Worm (Caenorhabditis elegans) whole organism, late embryonic: Measurements from ENCODE around the gene R05H10.7.

Experiments
- C08G9.2 ChIP-seq: sonication (generic microtip); optimal IDR thresholded peaks from 2 replicates; lab custom pipeline; 2016; ENCODE audit warnings: mild to moderate bottlenecking, missing genetic modification characterization, moderate library complexity, missing compliant biosample characterization
- F13H6.1 ChIP-seq: sonication (generic microtip); optimal IDR thresholded peaks from 2 replicates; lab custom pipeline; 2016; ENCODE audit warnings: missing genetic modification characterization, missing compliant biosample characterization
- K02D7.2 ChIP-seq: sonication (generic microtip); optimal IDR thresholded peaks from 2 replicates; lab custom pipeline; 2017; ENCODE audit warnings: mild to moderate bottlenecking, missing genetic modification characterization, missing compliant biosample characterization
- T23F11.4 ChIP-seq: fragments of 200-800 bp; sonication (Bioruptor generic); optimal IDR thresholded peaks from 2 replicates; lab custom pipeline; 2018; ENCODE audit warnings: mild to moderate bottlenecking, missing genetic modification characterization, missing compliant biosample characterization
- Y22D7AL.16 ChIP-seq: sonication (generic microtip); optimal IDR thresholded peaks from 2 replicates; lab custom pipeline; 2016; ENCODE audit warnings: missing genetic modification characterization, missing compliant biosample characterization
- ceh-18 ChIP-seq: sonication (generic microtip); optimal IDR thresholded peaks from 2 replicates; lab custom pipeline; 2016; ENCODE audit warnings: missing genetic modification characterization, missing compliant biosample characterization
- ceh-2 ChIP-seq: sonication (generic microtip); optimal IDR thresholded peaks from 2 replicates; lab custom pipeline; 2016; ENCODE audit warnings: missing genotype, missing genetic modification characterization, missing compliant biosample characterization
- ceh-24 ChIP-seq: sonication (generic microtip); optimal IDR thresholded peaks from 2 replicates; lab custom pipeline; 2016; ENCODE audit warnings: mild to moderate bottlenecking, missing genetic modification characterization, missing compliant biosample characterization
- ceh-31 ChIP-seq: sonication (generic microtip); optimal IDR thresholded peaks from 2 replicates; lab custom pipeline; 2016; ENCODE audit warnings: missing genetic modification characterization, missing compliant biosample characterization
- ceh-34 ChIP-seq: sonication (generic microtip); optimal IDR thresholded peaks from 2 replicates; lab custom pipeline; 2016; ENCODE audit warnings: mild to moderate bottlenecking, missing genetic modification characterization, missing compliant biosample characterization
- ceh-48 ChIP-seq: sonication (generic microtip); optimal IDR thresholded peaks from 2 replicates; lab custom pipeline; 2016; ENCODE audit warnings: missing genetic modification characterization, inconsistent platforms, missing compliant biosample characterization
- ceh-6 ChIP-seq: fragments of 200-800 bp; sonication (Bioruptor generic); optimal IDR thresholded peaks from 2 replicates; lab custom pipeline; 2018; ENCODE audit warnings: mild to moderate bottlenecking, missing genetic modification characterization, missing compliant biosample characterization
- ceh-9 ChIP-seq: sonication (generic microtip); optimal IDR thresholded peaks from 2 replicates; lab custom pipeline; 2016; ENCODE audit warnings: mild to moderate bottlenecking, missing genetic modification characterization, inconsistent platforms, missing compliant biosample characterization
- dmd-4 ChIP-seq: sonication (generic microtip); optimal IDR thresholded peaks from 2 replicates; lab custom pipeline; 2016; ENCODE audit warnings: borderline replicate concordance, missing genetic modification characterization, missing compliant biosample characterization
- elt-2 ChIP-seq: sonication (generic microtip); optimal IDR thresholded peaks from 2 replicates; lab custom pipeline; 2016; ENCODE audit warnings: missing genetic modification reagents, missing genetic modification characterization, missing compliant biosample characterization
- elt-4 ChIP-seq: sonication (generic microtip); optimal IDR thresholded peaks from 2 replicates; lab custom pipeline; 2016; ENCODE audit warnings: missing genetic modification characterization, missing compliant biosample characterization
- eyg-1 ChIP-seq: sonication (generic microtip); optimal IDR thresholded peaks from 2 replicates; lab custom pipeline; 2016; ENCODE audit warnings: missing genotype, missing genetic modification characterization, missing compliant biosample characterization
- fkh-10 ChIP-seq: fragments of 150-350 bp; optimal IDR thresholded peaks from 2 replicates; lab custom pipeline; 2014; ENCODE audit warnings: missing biosample characterization, missing genetic modification reagents, missing genetic modification characterization
- hlh-30 ChIP-seq: sonication (generic microtip); optimal IDR thresholded peaks from 2 replicates; lab custom pipeline; 2017; ENCODE audit warnings: antibody characterized with exemption, missing genetic modification characterization, missing compliant biosample characterization; ENCODE audit not compliant: insufficient read depth
- hlh-8 ChIP-seq: sonication (generic microtip); optimal IDR thresholded peaks from 2 replicates; lab custom pipeline; 2016; ENCODE audit warnings: missing genotype, missing genetic modification characterization, missing compliant biosample characterization
- lim-6 ChIP-seq: sonication (generic microtip); optimal IDR thresholded peaks from 2 replicates; lab custom pipeline; 2016; ENCODE audit warnings: missing genetic modification characterization, missing compliant biosample characterization
- lin-11 ChIP-seq: fragments of 200-800 bp; sonication (Bioruptor generic); optimal IDR thresholded peaks from 2 replicates; lab custom pipeline; 2018; ENCODE audit warnings: mild to moderate bottlenecking, missing genetic modification characterization, missing compliant biosample characterization
- madf-2 ChIP-seq: sonication (generic microtip); optimal IDR thresholded peaks from 2 replicates; lab custom pipeline; 2017; ENCODE audit warnings: missing genetic modification characterization, missing compliant biosample characterization
- mec-3 ChIP-seq: sonication (generic microtip); optimal IDR thresholded peaks from 2 replicates; lab custom pipeline; 2016; ENCODE audit warnings: borderline replicate concordance, missing genetic modification characterization, missing compliant biosample characterization
- nfya-1 ChIP-seq: sonication (generic microtip); optimal IDR thresholded peaks from 2 replicates; lab custom pipeline; 2017; ENCODE audit warnings: missing genetic modification characterization, mild to moderate bottlenecking, missing compliant biosample characterization, antibody characterized with exemption, moderate library complexity
- odd-2 ChIP-seq: sonication (generic microtip); optimal IDR thresholded peaks from 2 replicates; lab custom pipeline; 2017; ENCODE audit warnings: antibody characterized with exemption, mild to moderate bottlenecking, missing genetic modification characterization, missing compliant biosample characterization
- pag-3 ChIP-seq: sonication (generic microtip); optimal IDR thresholded peaks from 2 replicates; lab custom pipeline; 2016; ENCODE audit warnings: missing compliant biosample characterization, missing genetic modification characterization, borderline replicate concordance
- pat-9 ChIP-seq: fragments of 200-800 bp; sonication (Bioruptor generic); optimal IDR thresholded peaks from 2 replicates; lab custom pipeline; 2018; ENCODE audit warnings: mild to moderate bottlenecking, missing genetic modification characterization, moderate library complexity, missing compliant biosample characterization
- pax-1 ChIP-seq: fragments of 150-350 bp; optimal IDR thresholded peaks from 2 replicates; lab custom pipeline; 2014; ENCODE audit warnings: missing biosample characterization, missing genetic modification characterization
- pros-1 ChIP-seq: fragments of 150-350 bp; optimal IDR thresholded peaks from 2 replicates; lab custom pipeline; 2014; ENCODE audit warnings: missing biosample characterization, missing genetic modification reagents, missing genetic modification characterization
- rnt-1 ChIP-seq: sonication (generic microtip); optimal IDR thresholded peaks from 2 replicates; lab custom pipeline; 2016; ENCODE audit warnings: missing genetic modification characterization, missing compliant biosample characterization
- sdc-2 ChIP-seq: sonication (generic microtip); optimal IDR thresholded peaks from 2 replicates; lab custom pipeline; 2016; ENCODE audit warnings: missing genotype, missing genetic modification characterization, missing compliant biosample characterization
- tbx-2 ChIP-seq: sonication (generic microtip); optimal IDR thresholded peaks from 2 replicates; lab custom pipeline; 2016; ENCODE audit warnings: missing genetic modification characterization, missing compliant biosample characterization
- unc-3 ChIP-seq, 2 experiments: fragments of 200-800 bp in 1 of 2; sonication (Bioruptor generic) in 1 of 2; sonication (generic microtip) in 1 of 2; conservative IDR thresholded peaks in 1 of 2; optimal IDR thresholded peaks in 1 of 2; 2 replicates each; pipeline versions ENCODE4 v1.3.6 to Lab custom; 2016 to 2022; ENCODE audit warnings: missing compliant biosample characterization in 2 of 2, missing genetic modification characterization in 2 of 2, missing genetic modification reagents in 1 of 2

R05H10.7 gene

ce11 chrII:14856922-14857321 is 1.6 kb downstream of the R05H10.7 start, which contains the start of gene rbm-28 (continued):
- no peak for TF ChIP-seq K02D7.2
- peak; percentile 66 for TF ChIP-seq hlh-8 (tag; lab: Kevin White, UChicago)
- no peak for TF ChIP-seq ceh-24 (tag; lab: Kevin White, UChicago)
- no peak for TF ChIP-seq F13H6.1 (tag; lab: Kevin White, UChicago)
- TF ChIP-seq T23F11.4 = no peak
- TF ChIP-seq C08G9.2 (tag; lab: Kevin White, UChicago) = peak; percentile 37
- TF ChIP-seq ceh-6 (GFP tag; lab: Kevin White, UChicago) = no peak
- peak; percentile 14 for TF ChIP-seq tbx-2 (tag; lab: Kevin White, UChicago)

ce11 chrII:14866156-14866555 is 10.8 kb downstream of the R05H10.7 start:
- TF ChIP-seq ceh-2 (tag; lab: Kevin White, UChicago) = no peak
- TF ChIP-seq hlh-8 (tag; lab: Kevin White, UChicago) = no peak
- TF ChIP-seq pag-3 (tag; lab: Kevin White, UChicago) = no peak
- no peak for TF ChIP-seq sdc-2 (tag; lab: Kevin White, UChicago)
- TF ChIP-seq pax-1 (tag; lab: Kevin White, UChicago) = no peak
- TF ChIP-seq, all 69 proteins: peak for 0

- TF ChIP-seq dmd-4 (tag; lab: Kevin White, UChicago) (no peak), F13H6.1 (tag; lab: Kevin White, UChicago) (no peak), elt-2 (tag; lab: Kevin White, UChicago) (no peak), madf-2 (tag; lab: Kevin White, UChicago) (no peak), pax-1 (tag; lab: Kevin White, UChicago) (no peak), hlh-30 (tag; lab: Kevin White, UChicago) (no peak)
Observed at ce11 chrII:14866668-14867067, 11.3 kb downstream of the R05H10.7 start, which contains the start of gene gpx-2. Gene gpx-2 (plus strand): TSS chrII:14866766.

ce11 chrII:14867530-14867929 is 12.2 kb downstream of the R05H10.7 start:
- TF ChIP-seq elt-4 (tag; lab: Kevin White, UChicago) = no peak
- TF ChIP-seq, all 69 proteins: peak for 0

ce11 chrII:14869644-14870043 is 14.3 kb downstream of the R05H10.7 start, which contains the start of gene R05H10.3:
Gene R05H10.3 (plus strand): TSS chrII:14869944.
- TF ChIP-seq lim-6 (tag; lab: Kevin White, UChicago) = no peak
- no peak for TF ChIP-seq eyg-1 (tag; lab: Kevin White, UChicago)
- TF ChIP-seq ceh-18 (tag; lab: Kevin White, UChicago) = no peak
- no peak for TF ChIP-seq mec-3 (tag; lab: Kevin White, UChicago)
- no peak for TF ChIP-seq ceh-31 (tag; lab: Kevin White, UChicago)
- TF ChIP-seq ceh-2 (tag; lab: Kevin White, UChicago) = no peak
- TF ChIP-seq unc-3 (GFP tag; conservative IDR thresholded peaks at IDR 0.05; lab: Robert Waterston, UW) = no peak
- TF ChIP-seq unc-3 (tag; optimal IDR thresholded peaks at IDR 0.05; lab: Kevin White, UChicago) = no peak
- no peak for TF ChIP-seq ceh-9 (tag; lab: Kevin White, UChicago)
- TF ChIP-seq ceh-48 (tag; lab: Kevin White, UChicago) = no peak
- TF ChIP-seq fkh-10 (GFP tag; lab: Kevin White, UChicago) = no peak
- no peak for TF ChIP-seq pros-1 (tag; lab: Kevin White, UChicago)
- no peak for TF ChIP-seq ceh-34 (tag; lab: Kevin White, UChicago)

ce11 chrII:14876737-14877203 is 21.4 kb downstream of the R05H10.7 start, which contains the start of gene Y53F4A.2:
Gene Y53F4A.2 (minus strand): TSS chrII:14877153.
- no peak for TF ChIP-seq pat-9 (tag; lab: Kevin White, UChicago)
- no peak for TF ChIP-seq Y22D7AL.16 (tag; lab: Kevin White, UChicago)
- TF ChIP-seq fkh-10 (GFP tag; lab: Kevin White, UChicago) = no peak
- no peak for TF ChIP-seq dmd-4 (tag; lab: Kevin White, UChicago)
- no peak for TF ChIP-seq mec-3 (tag; lab: Kevin White, UChicago)
- TF ChIP-seq madf-2 (tag; lab: Kevin White, UChicago) = no peak
- TF ChIP-seq pros-1 (tag; lab: Kevin White, UChicago) = no peak
- no peak for TF ChIP-seq nfya-1
- no peak for TF ChIP-seq rnt-1 (tag; lab: Kevin White, UChicago)
- no peak for TF ChIP-seq ceh-6 (GFP tag; lab: Kevin White, UChicago)
- no peak for TF ChIP-seq lin-11 (tag; lab: Kevin White, UChicago)
- no peak for TF ChIP-seq ceh-34 (tag; lab: Kevin White, UChicago)
- TF ChIP-seq ceh-48 (tag; lab: Kevin White, UChicago) = no peak
- TF ChIP-seq odd-2 (tag; lab: Kevin White, UChicago) = no peak
